Worm (Caenorhabditis elegans) whole organism, L4/young adult: ENCODE results near the gene nhr-84.

ENCODE experiments used
- dao-5 ChIP-seq: sonication (generic microtip); optimal IDR thresholded peaks from 2 replicates; lab custom pipeline; 2016; ENCODE audit warnings: missing genotype, missing genetic modification characterization, moderate library complexity, missing compliant biosample characterization
- him-1 ChIP-seq: sonication (generic microtip); optimal IDR thresholded peaks from 2 replicates; lab custom pipeline; 2016; ENCODE audit warnings: missing genotype, missing genetic modification reagents, missing genetic modification characterization, missing compliant biosample characterization

ce11 chrV:15891761-15892160 is 12.4 kb upstream of the nhr-84 start, which contains the start of gene T06C12.12:
- no peak for TF ChIP-seq him-1 (tag; lab: Kevin White, UChicago)
- TF ChIP-seq dao-5 (tag; lab: Kevin White, UChicago), result no peak
